Fruit fly (Drosophila melanogaster) whole organism, embryonic: Measurements from ENCODE around the gene Rpp30.
A peak's percentile ranks its signal among the peaks of the same experiment; 100 is the strongest.

ENCODE experiments used
- BEAF-32 ChIP-seq: fragments of 200-800 bp; sonication (Bioruptor generic); optimal IDR thresholded peaks from 3 replicates; lab custom pipeline; 2017; ENCODE audit warnings: missing biosample characterization, missing genetic modification characterization, mild to moderate bottlenecking, moderate library complexity, missing genetic modification reagents
- CG10979 ChIP-seq: fragments of 200-800 bp; sonication (Bioruptor generic); optimal IDR thresholded peaks from 2 replicates; lab custom pipeline; 2018; ENCODE audit warnings: missing biosample characterization, mild to moderate bottlenecking, missing genetic modification characterization, moderate library complexity
- CG11085 ChIP-seq: fragments of 200-800 bp; sonication (Bioruptor generic); IDR thresholded peaks from 2 replicates; pipeline ENCODE4 v1.3.6; 2022; ENCODE audit warnings: missing biosample characterization, missing genetic modification characterization
- CG11504 ChIP-seq: fragments of 200-800 bp; sonication (Bioruptor generic); optimal IDR thresholded peaks from 3 replicates; lab custom pipeline; 2019; ENCODE audit warnings: missing biosample characterization, mild to moderate bottlenecking, missing genetic modification characterization, moderate library complexity
- CG12659 ChIP-seq: fragments of 200-800 bp; sonication (Bioruptor generic); optimal IDR thresholded peaks from 3 replicates; lab custom pipeline; 2017; ENCODE audit warnings: mild to moderate bottlenecking, missing biosample characterization, missing genetic modification reagents, missing genetic modification characterization
- CG13296 ChIP-seq: fragments of 200-800 bp; sonication (Bioruptor generic); optimal IDR thresholded peaks from 3 replicates; lab custom pipeline; 2018; ENCODE audit warnings: missing biosample characterization, mild to moderate bottlenecking, missing genetic modification characterization
- CG14014 ChIP-seq: fragments of 200-800 bp; sonication (Bioruptor generic); IDR thresholded peaks from 2 replicates; pipeline ENCODE4 v1.3.6; 2022; ENCODE audit warnings: missing biosample characterization, missing genetic modification characterization
- CG14441 ChIP-seq: fragments of 200-800 bp; sonication (Bioruptor generic); IDR thresholded peaks from 2 replicates; pipeline ENCODE4 v1.3.6; 2022; ENCODE audit warnings: missing biosample characterization, missing genetic modification characterization
- CG1603 ChIP-seq: fragments of 200-800 bp; sonication (Bioruptor generic); optimal IDR thresholded peaks from 2 replicates; lab custom pipeline; 2019; ENCODE audit warnings: missing biosample characterization, mild to moderate bottlenecking, missing genetic modification characterization, moderate library complexity
- CG17328 ChIP-seq: fragments of 200-800 bp; sonication (Bioruptor generic); IDR thresholded peaks from 2 replicates; pipeline ENCODE4 v1.3.6; 2022; ENCODE audit warnings: missing biosample characterization, missing genetic modification characterization
- CG2120 ChIP-seq: fragments of 200-800 bp; sonication (Bioruptor generic); optimal IDR thresholded peaks from 3 replicates; lab custom pipeline; 2016; ENCODE audit warnings: missing biosample characterization, missing genetic modification characterization
- CG3407 ChIP-seq: fragments of 200-800 bp; sonication (Bioruptor generic); optimal IDR thresholded peaks from 2 replicates; lab custom pipeline; 2018; ENCODE audit warnings: missing biosample characterization, mild to moderate bottlenecking, missing genetic modification characterization
- CG5953 ChIP-seq: fragments of 200-800 bp; sonication (Bioruptor generic); IDR thresholded peaks from 2 replicates; pipeline ENCODE4 v1.3.6; 2022; ENCODE audit warnings: missing biosample characterization, missing genetic modification characterization
- CG6654 ChIP-seq: fragments of 200-800 bp; sonication (Bioruptor generic); optimal IDR thresholded peaks from 2 replicates; lab custom pipeline; 2017; ENCODE audit warnings: missing biosample characterization, mild to moderate bottlenecking, missing genetic modification characterization
- CG6791 ChIP-seq: fragments of 200-800 bp; sonication (Bioruptor generic); IDR thresholded peaks from 3 replicates; pipeline ENCODE4 v1.3.6; 2022; ENCODE audit warnings: missing biosample characterization, missing genetic modification characterization; ENCODE audit not compliant: partially characterized antibody
- CG8359 ChIP-seq: fragments of 200-800 bp; sonication (Bioruptor generic); optimal IDR thresholded peaks from 2 replicates; lab custom pipeline; 2017; ENCODE audit warnings: missing biosample characterization, mild to moderate bottlenecking, missing genetic modification characterization, borderline replicate concordance
- CG8924 ChIP-seq: fragments of 200-800 bp; optimal IDR thresholded peaks from 3 replicates; lab custom pipeline; 2019; ENCODE audit warnings: missing biosample characterization, mild to moderate bottlenecking, missing genetic modification characterization, moderate library complexity
- CG9215 ChIP-seq: fragments of 200-800 bp; sonication (Bioruptor generic); IDR thresholded peaks from 2 replicates; pipeline ENCODE4 v1.3.6; 2022; ENCODE audit warnings: missing biosample characterization, missing genetic modification characterization
- Chrac-16 ChIP-seq: fragments of 200-800 bp; sonication (Bioruptor generic); optimal IDR thresholded peaks from 3 replicates; lab custom pipeline; 2016; ENCODE audit warnings: missing biosample characterization, missing genetic modification characterization
- Dek ChIP-seq: fragments of 200-800 bp; sonication (Bioruptor generic); optimal IDR thresholded peaks from 3 replicates; lab custom pipeline; 2019; ENCODE audit warnings: missing biosample characterization, mild to moderate bottlenecking, missing genetic modification characterization, moderate library complexity
- Doc2 ChIP-seq: fragments of 200-800 bp; sonication (Bioruptor generic); IDR thresholded peaks from 2 replicates; pipeline ENCODE4 v1.3.6; 2022; ENCODE audit warnings: missing biosample characterization, missing genetic modification characterization
- Hand ChIP-seq: fragments of 200-800 bp; sonication (Bioruptor generic); optimal IDR thresholded peaks from 2 replicates; lab custom pipeline; 2017; ENCODE audit warnings: mild to moderate bottlenecking, missing biosample characterization, missing genetic modification reagents, missing genetic modification characterization
- Hr51 ChIP-seq, 2 experiments: fragments of 200-800 bp; sonication (Bioruptor generic); optimal IDR thresholded peaks; 2 replicates in 1 of 2; 3 replicates in 1 of 2; lab custom pipeline; 2016 to 2018; ENCODE audit warnings: missing biosample characterization in 2 of 2, missing genetic modification characterization in 2 of 2, mild to moderate bottlenecking in 1 of 2, moderate library complexity in 1 of 2
- Ptx1 ChIP-seq: fragments of 200-800 bp; sonication (Bioruptor generic); IDR thresholded peaks from 2 replicates; pipeline ENCODE4 v1.3.6; 2022; ENCODE audit warnings: missing biosample characterization, missing genetic modification characterization
- Scr ChIP-seq: fragments of 200-800 bp; sonication (Bioruptor generic); IDR thresholded peaks from 2 replicates; pipeline ENCODE4 v1.3.6; 2022; ENCODE audit warnings: missing biosample characterization, missing genetic modification characterization; ENCODE audit not compliant: partially characterized antibody
- Six4 ChIP-seq: fragments of 200-800 bp; sonication (Bioruptor generic); optimal IDR thresholded peaks from 2 replicates; lab custom pipeline; 2016; ENCODE audit warnings: missing biosample characterization, missing genetic modification characterization
- Usf ChIP-seq: fragments of 200-800 bp; sonication (Bioruptor generic); optimal IDR thresholded peaks from 2 replicates; lab custom pipeline; 2017; ENCODE audit warnings: missing genotype, missing biosample characterization, missing genetic modification characterization
- bbx ChIP-seq: fragments of 200-800 bp; sonication (Bioruptor generic); IDR thresholded peaks from 2 replicates; pipeline ENCODE4 v1.3.6; 2022; ENCODE audit warnings: missing biosample characterization, missing genetic modification characterization; ENCODE audit not compliant: partially characterized antibody
- btn ChIP-seq: fragments of 200-800 bp; sonication (Bioruptor generic); optimal IDR thresholded peaks from 2 replicates; lab custom pipeline; 2016; ENCODE audit warnings: missing biosample characterization, missing genetic modification characterization
- cas ChIP-seq: fragments of 200-800 bp; sonication (Bioruptor generic); IDR thresholded peaks from 2 replicates; pipeline ENCODE4 v1.3.6; 2022; ENCODE audit warnings: missing biosample characterization, missing genetic modification characterization
- danr ChIP-seq: fragments of 200-800 bp; sonication (Bioruptor generic); IDR thresholded peaks from 2 replicates; pipeline ENCODE4 v1.3.6; 2022; ENCODE audit warnings: missing biosample characterization, missing genetic modification characterization
- dysf ChIP-seq: fragments of 200-800 bp; sonication (Bioruptor generic); IDR thresholded peaks from 3 replicates; pipeline ENCODE4 v1.3.6; 2022; ENCODE audit warnings: missing biosample characterization, missing genetic modification characterization
- esg ChIP-seq: fragments of 200-800 bp; sonication (Bioruptor generic); conservative IDR thresholded peaks from 2 replicates; pipeline ENCODE4 v1.3.6; 2022; ENCODE audit warnings: missing biosample characterization, missing genetic modification characterization
- fd102C ChIP-seq: fragments of 200-800 bp; sonication (Bioruptor generic); optimal IDR thresholded peaks from 2 replicates; lab custom pipeline; 2018; ENCODE audit warnings: missing biosample characterization, mild to moderate bottlenecking, missing genetic modification characterization, moderate library complexity
- gsb ChIP-seq: fragments of 200-800 bp; sonication (Bioruptor generic); IDR thresholded peaks from 2 replicates; pipeline ENCODE4 v1.3.6; 2022; ENCODE audit warnings: missing biosample characterization, missing genetic modification characterization
- jumu ChIP-seq: fragments of 200-800 bp; sonication (Bioruptor generic); optimal IDR thresholded peaks from 3 replicates; lab custom pipeline; 2016; ENCODE audit warnings: missing biosample characterization, missing genetic modification characterization
- knrl ChIP-seq: fragments of 200-800 bp; sonication (Bioruptor generic); IDR thresholded peaks from 3 replicates; pipeline ENCODE4 v1.3.6; 2022; ENCODE audit warnings: missing biosample characterization, missing genetic modification characterization; ENCODE audit not compliant: partially characterized antibody
- lola ChIP-seq, 3 experiments: fragments of >200 bp in 2 of 3; fragments of 200-800 bp in 1 of 3; sonication (Bioruptor generic) in 1 of 3; optimal IDR thresholded peaks; 2 replicates each; lab custom pipeline; 2017 to 2019; ENCODE audit warnings: missing biosample characterization in 3 of 3, missing genetic modification characterization in 3 of 3, mild to moderate bottlenecking in 1 of 3, moderate library complexity in 1 of 3
- nmo ChIP-seq: fragments of 200-800 bp; sonication (Bioruptor generic); optimal IDR thresholded peaks from 2 replicates; lab custom pipeline; 2018; ENCODE audit warnings: missing biosample characterization, mild to moderate bottlenecking, missing genetic modification characterization, moderate library complexity
- phol ChIP-seq: fragments of 200-800 bp; sonication (Bioruptor generic); optimal IDR thresholded peaks from 3 replicates; lab custom pipeline; 2018; ENCODE audit warnings: missing biosample characterization, mild to moderate bottlenecking, missing genetic modification characterization, moderate library complexity
- prd ChIP-seq, 3 experiments: fragments of >200 bp in 2 of 3; fragments of 200-800 bp in 1 of 3; sonication (Bioruptor generic) in 1 of 3; optimal IDR thresholded peaks in 2 of 3; IDR thresholded peaks in 1 of 3; 2 replicates in 2 of 3; 3 replicates in 1 of 3; pipeline versions ENCODE4 v1.3.6 to Lab custom; 2017 to 2022; ENCODE audit warnings: missing biosample characterization in 1 of 3, missing genetic modification characterization in 1 of 3
- scrt ChIP-seq: fragments of 200-800 bp; sonication (Bioruptor generic); optimal IDR thresholded peaks from 2 replicates; lab custom pipeline; 2018; ENCODE audit warnings: missing biosample characterization, mild to moderate bottlenecking, missing genetic modification characterization, moderate library complexity
- sna ChIP-seq: fragments of 200-800 bp; sonication (Bioruptor generic); IDR thresholded peaks from 2 replicates; pipeline ENCODE4 v1.3.6; 2022; ENCODE audit warnings: missing biosample characterization, missing genetic modification characterization; ENCODE audit not compliant: partially characterized antibody
- stwl ChIP-seq: fragments of 200-800 bp; sonication (Bioruptor generic); optimal IDR thresholded peaks from 3 replicates; lab custom pipeline; 2018; ENCODE audit warnings: missing biosample characterization, mild to moderate bottlenecking, missing genetic modification characterization, moderate library complexity
- tap ChIP-seq: fragments of 200-800 bp; optimal IDR thresholded peaks from 3 replicates; lab custom pipeline; 2019; ENCODE audit warnings: missing biosample characterization, mild to moderate bottlenecking, missing genetic modification characterization, moderate library complexity
- zen ChIP-seq: fragments of 200-800 bp; sonication (Bioruptor generic); optimal IDR thresholded peaks from 3 replicates; lab custom pipeline; 2018; ENCODE audit warnings: missing biosample characterization, mild to moderate bottlenecking, missing genetic modification characterization, moderate library complexity
- zen2 ChIP-seq: fragments of 200-800 bp; sonication (Bioruptor generic); IDR thresholded peaks from 3 replicates; pipeline ENCODE4 v1.3.6; 2022; ENCODE audit warnings: missing biosample characterization, missing genetic modification characterization; ENCODE audit not compliant: partially characterized antibody

Rpp30 gene

DNA sequence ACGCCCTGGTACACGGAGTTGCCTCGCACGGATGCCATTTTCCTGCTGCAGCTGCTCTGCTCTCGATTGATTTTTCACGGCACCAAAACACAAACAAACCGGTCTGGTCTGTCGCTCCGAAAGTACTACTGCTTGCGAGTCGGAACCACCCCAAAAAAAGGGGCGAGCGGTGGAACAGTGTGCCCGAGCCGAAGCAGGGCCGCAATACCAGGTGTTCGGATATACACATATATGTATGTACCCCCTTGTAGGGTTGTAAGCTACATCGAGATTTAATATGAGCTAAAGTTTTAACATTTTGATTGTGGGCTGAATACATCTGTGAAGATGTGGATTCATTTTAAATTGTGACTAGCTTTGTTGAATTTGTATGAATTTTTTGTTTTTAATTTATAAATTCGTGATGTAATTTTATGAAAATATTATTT, 33.4 kb upstream of the Rpp30 start (continued):
- TF ChIP-seq danr (GFP tag; lab: Robert Waterston, UW) (no peak), nmo (GFP tag; lab: Kevin White, UChicago) (peak; percentile 46), CG11504 (peak; percentile 70), Usf (no peak), bbx (peak; percentile 61; the same call in 1 of the 2 replicates), CG14014 (GFP tag; lab: Robert Waterston, UW) (peak; percentile 21; the same call in 1 of the 2 replicates), CG3407 (GFP tag; lab: Kevin White, UChicago) (peak; percentile 19), cas (no peak), CG12659 (GFP tag; lab: Kevin White, UChicago) (peak; percentile 80), prd (optimal IDR thresholded peaks at IDR 0.05; lab: Kevin White, UChicago) (no peak), prd (GFP tag; IDR thresholded peaks at IDR 0.05; lab: Robert Waterston, UW) (no peak), Doc2 (GFP tag; lab: Robert Waterston, UW) (no peak), esg (no peak), fd102C (no peak), CG1603 (tag; lab: Kevin White, UChicago) (peak; percentile 70), CG8359 (no peak), Hr51 (GFP tag; optimal IDR thresholded peaks at IDR 0.05; lab: Kevin White, UChicago) (peak; percentile 47 to 56), CG13296 (GFP tag; lab: Kevin White, UChicago) (peak; percentile 54), phol (tag; lab: Kevin White, UChicago) (peak; percentile 29), CG2120 (GFP tag; lab: Kevin White, UChicago) (peak; percentile 71), BEAF-32 (GFP tag; lab: Kevin White, UChicago) (peak; percentile 31), stwl (tag; lab: Kevin White, UChicago) (peak; percentile 77), CG11085 (GFP tag; lab: Robert Waterston, UW) (no peak), gsb (GFP tag; lab: Robert Waterston, UW) (0 out of 2 replicates have a peak, but pooled peaks have one; percentile 41), dysf (0 out of 3 replicates have a peak, but pooled peaks have one; percentile 42), lola (GFP tag; optimal IDR thresholded peaks at IDR 0.05; lab: Kevin White, UChicago) (peak in 1 of 3 experiments; percentile 36), CG6654 (GFP tag; lab: Kevin White, UChicago) (no peak), CG6791 (GFP tag; lab: Robert Waterston, UW) (peak; percentile 57; the same call in 1 of the 3 replicates), Scr (GFP tag; lab: Robert Waterston, UW) (peak; percentile 20; the same call in 1 of the 2 replicates), CG8924 (tag; lab: Kevin White, UChicago) (peak; percentile 63), sna (no peak; the same call in 1 of the 2 replicates), tap (tag; lab: Kevin White, UChicago) (peak; percentile 54), CG14441 (GFP tag; lab: Robert Waterston, UW) (peak; percentile 30; the same call in 1 of the 2 replicates), Chrac-16 (GFP tag; lab: Kevin White, UChicago) (peak; percentile 19), zen (tag; lab: Kevin White, UChicago) (peak; percentile 12), zen2 (0 out of 3 replicates have a peak, but pooled peaks have one; percentile 44), Six4 (GFP tag; lab: Kevin White, UChicago) (peak; percentile 28), Ptx1 (GFP tag; lab: Robert Waterston, UW) (peak; percentile 45; the same call in 1 of the 2 replicates), jumu (peak; percentile 13), CG17328 (GFP tag; lab: Robert Waterston, UW) (0 out of 2 replicates have a peak, but pooled peaks have one; percentile 35), knrl (GFP tag; lab: Robert Waterston, UW) (peak; percentile 26; the same call in 1 of the 3 replicates), Dek (peak; percentile 63), CG5953 (GFP tag; lab: Robert Waterston, UW) (0 out of 2 replicates have a peak, but pooled peaks have one; percentile 29), CG9215 (GFP tag; lab: Robert Waterston, UW) (no peak), CG10979 (peak; percentile 33), btn (peak; percentile 26), scrt (GFP tag; lab: Kevin White, UChicago) (peak; percentile 39), Hand (peak; percentile 27)
